Worm (Caenorhabditis elegans): ENCODE data around the gene sox-3.

sox-3 gene

DNA sequence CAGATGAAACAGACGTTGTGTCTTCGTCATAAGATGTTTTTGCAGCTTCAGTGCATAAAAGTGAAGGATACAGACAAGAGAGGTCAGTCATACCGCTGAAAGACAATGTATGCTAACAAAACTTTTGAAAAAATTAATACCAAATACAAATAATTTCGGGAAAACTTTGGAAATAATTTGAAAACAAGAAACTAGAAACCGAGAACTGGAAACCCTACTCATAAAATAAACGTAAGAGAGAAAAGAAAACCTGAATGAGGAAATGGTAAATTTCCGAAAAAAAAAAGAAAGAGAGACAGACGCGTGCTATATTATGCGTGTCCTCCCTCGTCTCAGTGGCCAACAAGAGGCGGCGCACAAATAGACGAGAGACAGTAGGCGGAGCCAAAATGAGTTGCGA, at the start of gene sox-3:
Gene sox-3 (minus strand): TSS at position 101 of the 400 bp plus-strand sequence.
- TF ChIP-seq C08G9.2 (tag; optimal IDR thresholded peaks at IDR 0.05) = no peak
- TF ChIP-seq ceh-19 (GFP tag; optimal IDR thresholded peaks at IDR 0.05) = no peak
- no peak for TF ChIP-seq ceh-6 (GFP tag; optimal IDR thresholded peaks at IDR 0.05)
- TF ChIP-seq npax-4 (tag; optimal IDR thresholded peaks at IDR 0.05) = no peak
- no peak for TF ChIP-seq ceh-45 (GFP tag; IDR thresholded peaks at IDR 0.05)
- TF ChIP-seq C38D4.7 (GFP tag; optimal IDR thresholded peaks at IDR 0.05) = no peak
- TF ChIP-seq elt-4 (tag; optimal IDR thresholded peaks at IDR 0.05) = no peak
- no peak for TF ChIP-seq ref-2 (tag; optimal IDR thresholded peaks at IDR 0.05)
- TF ChIP-seq Y22D7AL.16 (tag; optimal IDR thresholded peaks at IDR 0.05) = no peak
- no peak for TF ChIP-seq K02D7.2 (tag; optimal IDR thresholded peaks at IDR 0.05)
- TF ChIP-seq dve-1 (tag; optimal IDR thresholded peaks at IDR 0.05) = no peak
- no peak for TF ChIP-seq hlh-30 (tag; optimal IDR thresholded peaks at IDR 0.05; ENCODE audit: insufficient read depth)
- TF ChIP-seq unc-86 (tag; optimal IDR thresholded peaks at IDR 0.05) = no peak
- no peak for TF ChIP-seq pqm-1 (tag; optimal IDR thresholded peaks at IDR 0.05)
- no peak for TF ChIP-seq ahr-1 (tag; optimal IDR thresholded peaks at IDR 0.05)
- no peak for TF ChIP-seq ttx-3 (tag; optimal IDR thresholded peaks at IDR 0.05)
- TF ChIP-seq ceh-18 (tag; optimal IDR thresholded peaks at IDR 0.05) = no peak

DNA sequence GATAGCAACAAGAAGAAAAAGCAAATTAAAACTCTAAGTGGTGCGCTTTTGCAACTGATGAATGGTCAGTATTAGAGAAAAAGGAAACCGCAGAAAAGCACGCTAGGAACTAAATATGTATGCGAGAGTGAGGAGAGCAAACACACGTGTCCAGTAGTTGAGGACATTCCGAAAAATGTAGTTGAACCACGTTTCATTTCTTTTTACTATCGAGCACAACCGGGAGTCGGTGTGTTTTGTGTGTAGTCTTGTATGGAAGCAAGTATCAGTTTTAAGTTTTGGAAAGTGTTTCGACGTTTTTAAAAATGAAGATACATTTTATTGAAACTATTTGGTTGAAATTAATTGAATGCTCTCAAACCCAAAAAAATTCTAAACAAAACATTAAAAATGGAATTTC, 47.2 kb upstream of the sox-3 start, which contains the start of gene C05G5.1:
Gene C05G5.1 (minus strand): TSS at position 101 of the 400 bp plus-strand sequence.
- TF ChIP-seq mec-3 (tag; optimal IDR thresholded peaks at IDR 0.05; ENCODE audit: borderline replicate concordance) = no peak
- no peak for TF ChIP-seq gmeb-2 (tag; optimal IDR thresholded peaks at IDR 0.05)
- no peak for TF ChIP-seq ceh-30 (tag; optimal IDR thresholded peaks at IDR 0.05)
- no peak for TF ChIP-seq sdc-2 (tag; optimal IDR thresholded peaks at IDR 0.05)
- TF ChIP-seq nhr-232 (tag; optimal IDR thresholded peaks at IDR 0.05) = no peak
- TF ChIP-seq ahr-1 (tag; optimal IDR thresholded peaks at IDR 0.05) = no peak
- TF ChIP-seq ceh-2 (tag; optimal IDR thresholded peaks at IDR 0.05) = no peak
- no peak for TF ChIP-seq ets-4 (tag; optimal IDR thresholded peaks at IDR 0.05)
- no peak for TF ChIP-seq ceh-9 (tag; optimal IDR thresholded peaks at IDR 0.05)
- TF ChIP-seq K09A11.1 (tag; optimal IDR thresholded peaks at IDR 0.05; ENCODE audit: insufficient read depth) = no peak
- no peak for TF ChIP-seq pha-2 (tag; optimal IDR thresholded peaks at IDR 0.05)
- TF ChIP-seq fkh-10 (GFP tag; optimal IDR thresholded peaks at IDR 0.05) = no peak
- no peak for TF ChIP-seq tbx-2 (tag; optimal IDR thresholded peaks at IDR 0.05)
- no peak for TF ChIP-seq lin-11 (tag; optimal IDR thresholded peaks at IDR 0.05)
- TF ChIP-seq hlh-13 (GFP tag; optimal IDR thresholded peaks at IDR 0.05) = no peak
- no peak for TF ChIP-seq npax-4 (tag; optimal IDR thresholded peaks at IDR 0.05)

DNA sequence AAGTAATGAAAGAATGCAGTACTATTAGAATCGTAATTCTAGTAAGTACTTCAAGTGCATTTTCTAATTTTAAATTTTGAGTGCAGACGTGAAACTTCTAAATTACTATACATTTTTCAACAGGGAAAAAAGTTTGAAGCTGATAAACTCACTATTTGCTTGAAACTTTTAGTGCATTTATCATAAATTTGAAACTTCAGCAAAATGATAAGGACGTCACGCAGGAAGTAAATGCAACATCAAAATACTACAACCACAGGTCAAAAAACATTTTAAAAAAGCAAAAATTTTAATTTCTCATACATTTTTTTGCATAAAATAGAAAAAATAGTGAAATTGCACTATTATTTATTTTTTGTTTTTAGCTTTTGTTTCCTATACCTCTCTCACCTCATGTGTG, 46.7 kb upstream of the sox-3 start:
- TF ChIP-seq T23F11.4 (GFP tag; optimal IDR thresholded peaks at IDR 0.05) (no peak), Y22D7AL.16 (tag; optimal IDR thresholded peaks at IDR 0.05) (no peak), pag-3 (tag; optimal IDR thresholded peaks at IDR 0.05; ENCODE audit: borderline replicate concordance) (no peak), ceh-2 (tag; optimal IDR thresholded peaks at IDR 0.05) (no peak), mec-3 (tag; optimal IDR thresholded peaks at IDR 0.05; ENCODE audit: borderline replicate concordance) (no peak)

DNA sequence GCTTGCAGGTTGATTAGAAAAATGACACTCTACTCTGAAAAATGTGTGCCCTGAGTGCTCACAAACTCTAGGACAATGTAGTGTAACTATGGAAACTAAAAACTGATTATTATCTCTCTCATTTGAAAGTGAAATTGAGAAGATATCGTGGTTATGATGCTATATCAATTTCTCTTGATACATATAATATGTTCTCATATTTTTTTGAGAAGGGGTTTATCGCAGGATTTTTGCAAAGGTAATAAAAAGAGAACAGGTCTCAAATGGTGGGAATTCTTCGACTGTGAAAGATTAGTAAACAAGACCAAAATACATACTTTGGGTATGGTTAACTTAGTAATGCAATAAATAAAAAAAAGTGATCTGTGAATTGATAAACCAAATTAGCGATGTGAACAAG, 44.8 kb upstream of the sox-3 start:
- TF ChIP-seq sox-4 (tag; optimal IDR thresholded peaks at IDR 0.05) (no peak), ama-1 (optimal IDR thresholded peaks at IDR 0.05) (no peak), lim-6 (tag; optimal IDR thresholded peaks at IDR 0.05) (no peak), che-1 (tag; optimal IDR thresholded peaks at IDR 0.05) (no peak), dve-1 (tag; optimal IDR thresholded peaks at IDR 0.05) (no peak), lin-11 (tag; optimal IDR thresholded peaks at IDR 0.05) (no peak), sox-2 (GFP tag; IDR thresholded peaks at IDR 0.05) (no peak), unc-42 (tag; optimal IDR thresholded peaks at IDR 0.05) (no peak), nhr-232 (tag; optimal IDR thresholded peaks at IDR 0.05) (no peak), ahr-1 (tag; optimal IDR thresholded peaks at IDR 0.05) (no peak), pha-2 (tag; optimal IDR thresholded peaks at IDR 0.05) (no peak), pqm-1 (tag; optimal IDR thresholded peaks at IDR 0.05) (no peak), tbx-2 (tag; optimal IDR thresholded peaks at IDR 0.05) (no peak), pha-4 (tag; optimal IDR thresholded peaks at IDR 0.05) (no peak), ceh-22 (tag; optimal IDR thresholded peaks at IDR 0.05) (no peak), F13H6.1 (tag; optimal IDR thresholded peaks at IDR 0.05) (no peak)
